Worm (Caenorhabditis elegans): ENCODE data around the gene cyn-12.

ce11 chrIV:7180304-7180703, 47.3 kb upstream of the cyn-12 start, which contains the start of gene cest-10:
- TF ChIP-seq nhr-11 (tag; optimal IDR thresholded peaks at IDR 0.05) (no peak), elt-1 (tag; optimal IDR thresholded peaks at IDR 0.05) (no peak), egl-27 (tag; optimal IDR thresholded peaks at IDR 0.05) (no peak), lin-39 (tag; optimal IDR thresholded peaks at IDR 0.05) (no peak), blmp-1 (tag; optimal IDR thresholded peaks at IDR 0.05; ENCODE audit: insufficient read depth) (peak; percentile 9)

All from whole organism, L2 larva.